Worm (Caenorhabditis elegans) whole organism, young adult: ENCODE measurements around the gene clec-163.

Experiments used
- B0261.1 ChIP-seq: sonication (generic microtip); optimal IDR thresholded peaks from 2 replicates; lab custom pipeline; 2016; ENCODE audit warnings: mild to moderate bottlenecking, missing genetic modification characterization, moderate library complexity, missing compliant biosample characterization
- ama-1 ChIP-seq, 3 experiments: fragments of 150-350 bp in 1 of 3; sonication (generic microtip) in 2 of 3; optimal IDR thresholded peaks; 2 replicates each; lab custom pipeline; 2014 to 2018; ENCODE audit warnings: missing biosample characterization in 2 of 3, missing genetic modification characterization in 2 of 3, missing genetic modification reagents in 2 of 3
- dpl-1 ChIP-seq: fragments of 150-350 bp; optimal IDR thresholded peaks from 2 replicates; lab custom pipeline; 2014; ENCODE audit warnings: missing biosample characterization, missing genetic modification reagents, missing genetic modification characterization
- ets-4 ChIP-seq: fragments of 200-800 bp; sonication (Bioruptor generic); optimal IDR thresholded peaks from 2 replicates; lab custom pipeline; 2018; ENCODE audit warnings: mild to moderate bottlenecking, missing genetic modification characterization, missing compliant biosample characterization
- madf-10 ChIP-seq: sonication (generic microtip); optimal IDR thresholded peaks from 2 replicates; lab custom pipeline; 2016; ENCODE audit warnings: mild to moderate bottlenecking, missing genetic modification characterization, missing compliant biosample characterization
- madf-8 ChIP-seq: fragments of 200-800 bp; sonication (Bioruptor generic); conservative IDR thresholded peaks from 2 replicates; pipeline ENCODE4 v1.3.6; 2022; ENCODE audit warnings: missing genetic modification reagents, missing genetic modification characterization, missing compliant biosample characterization
- nfya-1 ChIP-seq: sonication (generic microtip); optimal IDR thresholded peaks from 2 replicates; lab custom pipeline; 2017; ENCODE audit warnings: antibody characterized with exemption, missing compliant biosample characterization, missing genetic modification characterization, borderline replicate concordance; ENCODE audit not compliant: insufficient read depth
- unc-130 ChIP-seq: sonication (generic microtip); optimal IDR thresholded peaks from 2 replicates; lab custom pipeline; 2016; ENCODE audit warnings: missing genetic modification reagents, missing genetic modification characterization, missing compliant biosample characterization
- unc-62 ChIP-seq: fragments of 150-350 bp; optimal IDR thresholded peaks from 2 replicates; lab custom pipeline; 2014; ENCODE audit warnings: missing biosample characterization, missing genetic modification reagents, missing genetic modification characterization

ce11 chrIII:10810483-10810836 is 16.3 kb downstream of the clec-163 start:
- TF ChIP-seq madf-8 (GFP tag; lab: Robert Waterston, UW): no peak
- TF ChIP-seq dpl-1 (GFP tag; lab: Kevin White, UChicago): no peak
- no peak for TF ChIP-seq B0261.1 (tag; lab: Kevin White, UChicago)
- TF ChIP-seq madf-10 (tag; lab: Kevin White, UChicago): no peak
- TF ChIP-seq unc-62 (GFP tag; lab: Kevin White, UChicago): no peak
- TF ChIP-seq ets-4: no peak
- no peak for TF ChIP-seq unc-130
- TF ChIP-seq ama-1 (optimal IDR thresholded peaks at IDR 0.05; lab: Kevin White, UChicago): no peak
- TF ChIP-seq ama-1 (GFP tag; optimal IDR thresholded peaks at IDR 0.05; lab: Kevin White, UChicago): no peak
- no peak for TF ChIP-seq nfya-1
